Fruit fly (Drosophila melanogaster) whole organism, prepupa: ENCODE results near the gene CG33177.

ENCODE experiments used
- CG11762 ChIP-seq: fragments of 200-800 bp; sonication (Bioruptor generic); optimal IDR thresholded peaks from 3 replicates; lab custom pipeline; 2016; ENCODE audit warnings: missing biosample characterization, missing genetic modification characterization; ENCODE audit not compliant: insufficient read depth
- CG31627 ChIP-seq: fragments of 200-800 bp; sonication (Bioruptor generic); optimal IDR thresholded peaks from 3 replicates; lab custom pipeline; 2016; ENCODE audit warnings: missing biosample characterization, missing genetic modification characterization
- CG6808 ChIP-seq: fragments of 200-800 bp; sonication (Bioruptor generic); optimal IDR thresholded peaks from 3 replicates; lab custom pipeline; 2017; ENCODE audit warnings: missing biosample characterization, missing genetic modification characterization, mild to moderate bottlenecking, moderate library complexity, missing genetic modification reagents
- CG8632 ChIP-seq: fragments of 200-800 bp; sonication (Bioruptor generic); optimal IDR thresholded peaks from 3 replicates; lab custom pipeline; 2016; ENCODE audit warnings: missing biosample characterization, missing genetic modification characterization
- Hr39 ChIP-seq: fragments of 200-800 bp; sonication (Bioruptor generic); optimal IDR thresholded peaks from 2 replicates; lab custom pipeline; 2016; ENCODE audit warnings: missing biosample characterization, missing genetic modification characterization
- Lpt ChIP-seq: fragments of 200-800 bp; sonication (Bioruptor generic); optimal IDR thresholded peaks from 3 replicates; lab custom pipeline; 2016; ENCODE audit warnings: missing biosample characterization, missing genetic modification characterization
- Sox102F ChIP-seq: fragments of 200-800 bp; sonication (Bioruptor generic); optimal IDR thresholded peaks from 2 replicates; lab custom pipeline; 2016; ENCODE audit warnings: missing biosample characterization, mild to moderate bottlenecking, missing genetic modification characterization
- pdm3 ChIP-seq: fragments of 200-800 bp; sonication (Bioruptor generic); optimal IDR thresholded peaks from 3 replicates; lab custom pipeline; 2016; ENCODE audit warnings: missing biosample characterization, missing genetic modification characterization

DNA sequence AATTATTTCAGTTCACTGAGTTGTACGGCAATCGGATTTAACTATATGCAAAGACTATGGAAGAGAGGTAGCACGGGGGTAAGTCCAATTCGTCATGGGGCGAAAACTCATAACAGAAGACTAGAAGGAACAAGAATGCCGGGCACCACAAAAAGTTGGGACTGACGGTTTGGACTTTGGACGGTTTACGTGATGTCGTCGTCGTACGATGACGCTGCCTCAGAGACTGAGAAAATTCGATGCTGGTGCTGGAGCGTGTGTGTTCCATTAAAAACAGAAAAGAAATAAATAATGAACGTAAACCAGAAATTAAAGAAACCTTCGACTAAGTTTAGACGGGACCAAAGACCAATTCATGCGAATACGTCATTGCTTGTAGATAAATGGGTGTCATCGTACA lies 1.2 kb upstream of the CG33177 start:
- TF ChIP-seq Sox102F (no peak), CG8632 (GFP tag; lab: Kevin White, UChicago) (no peak), CG6808 (peak; percentile 81), CG11762 (GFP tag; lab: Kevin White, UChicago) (no peak), Hr39 (GFP tag; lab: Kevin White, UChicago) (no peak), Lpt (peak; percentile 13), pdm3 (GFP tag; lab: Kevin White, UChicago) (no peak), CG31627 (GFP tag; lab: Kevin White, UChicago) (no peak)
